Fruit fly (Drosophila melanogaster) whole organism, prepupa: ENCODE data around the gene CG15498.
A peak's percentile ranks its signal among the peaks of the same experiment; 100 is the strongest.

ENCODE experiments used
- Blimp-1 ChIP-seq: fragments of 200-800 bp; sonication (Bioruptor generic); optimal IDR thresholded peaks from 3 replicates; lab custom pipeline; 2017; ENCODE audit warnings: missing biosample characterization, missing genetic modification characterization, mild to moderate bottlenecking, moderate library complexity, missing genetic modification reagents
- CG11762 ChIP-seq: fragments of 200-800 bp; sonication (Bioruptor generic); optimal IDR thresholded peaks from 3 replicates; lab custom pipeline; 2016; ENCODE audit warnings: missing biosample characterization, missing genetic modification characterization; ENCODE audit not compliant: insufficient read depth
- CG1621 ChIP-seq: fragments of 200-800 bp; sonication (Bioruptor generic); optimal IDR thresholded peaks from 3 replicates; lab custom pipeline; 2018; ENCODE audit warnings: missing biosample characterization, mild to moderate bottlenecking, missing genetic modification characterization
- CG3032 ChIP-seq: fragments of 200-800 bp; optimal IDR thresholded peaks from 2 replicates; lab custom pipeline; 2019; ENCODE audit warnings: missing biosample characterization, mild to moderate bottlenecking, missing genetic modification characterization, moderate library complexity
- CG31627 ChIP-seq: fragments of 200-800 bp; sonication (Bioruptor generic); optimal IDR thresholded peaks from 3 replicates; lab custom pipeline; 2016; ENCODE audit warnings: missing biosample characterization, missing genetic modification characterization
- CG34406 ChIP-seq: fragments of 200-800 bp; sonication (Bioruptor generic); optimal IDR thresholded peaks from 3 replicates; lab custom pipeline; 2016; ENCODE audit warnings: missing biosample characterization, missing genetic modification characterization
- CG6276 ChIP-seq: fragments of 200-800 bp; sonication (Bioruptor generic); optimal IDR thresholded peaks from 2 replicates; lab custom pipeline; 2017; ENCODE audit warnings: missing biosample characterization, mild to moderate bottlenecking, missing genetic modification characterization
- CG6808 ChIP-seq: fragments of 200-800 bp; sonication (Bioruptor generic); optimal IDR thresholded peaks from 3 replicates; lab custom pipeline; 2017; ENCODE audit warnings: missing biosample characterization, missing genetic modification characterization, mild to moderate bottlenecking, moderate library complexity, missing genetic modification reagents
- CG6854 ChIP-seq: fragments of 200-800 bp; sonication (Bioruptor generic); optimal IDR thresholded peaks from 2 replicates; lab custom pipeline; 2017; ENCODE audit warnings: missing biosample characterization, mild to moderate bottlenecking, missing genetic modification characterization
- Gug ChIP-seq: fragments of 200-800 bp; sonication (Bioruptor generic); IDR thresholded peaks from 2 replicates; pipeline ENCODE4 v1.3.6; 2022; ENCODE audit warnings: missing biosample characterization, missing genetic modification characterization
- dsx ChIP-seq: fragments of 200-800 bp; optimal IDR thresholded peaks from 3 replicates; lab custom pipeline; 2019; ENCODE audit warnings: missing biosample characterization, mild to moderate bottlenecking, missing genetic modification characterization, moderate library complexity; ENCODE audit not compliant: poor library complexity, severe bottlenecking
- esn ChIP-seq: fragments of 200-800 bp; sonication (Bioruptor generic); optimal IDR thresholded peaks from 2 replicates; lab custom pipeline; 2016; ENCODE audit warnings: missing biosample characterization, mild to moderate bottlenecking, missing genetic modification characterization, moderate library complexity
- fd85E ChIP-seq: fragments of 200-800 bp; sonication (Bioruptor generic); optimal IDR thresholded peaks from 3 replicates; lab custom pipeline; 2016; ENCODE audit warnings: missing biosample characterization, missing genetic modification characterization
- ss ChIP-seq, 2 experiments: fragments of 200-800 bp; sonication (Bioruptor generic); optimal IDR thresholded peaks; 2 replicates in 1 of 2; 3 replicates in 1 of 2; lab custom pipeline; 2017 to 2018; ENCODE audit warnings: mild to moderate bottlenecking in 2 of 2, missing biosample characterization in 2 of 2, missing genetic modification characterization in 2 of 2, moderate library complexity in 1 of 2

DNA sequence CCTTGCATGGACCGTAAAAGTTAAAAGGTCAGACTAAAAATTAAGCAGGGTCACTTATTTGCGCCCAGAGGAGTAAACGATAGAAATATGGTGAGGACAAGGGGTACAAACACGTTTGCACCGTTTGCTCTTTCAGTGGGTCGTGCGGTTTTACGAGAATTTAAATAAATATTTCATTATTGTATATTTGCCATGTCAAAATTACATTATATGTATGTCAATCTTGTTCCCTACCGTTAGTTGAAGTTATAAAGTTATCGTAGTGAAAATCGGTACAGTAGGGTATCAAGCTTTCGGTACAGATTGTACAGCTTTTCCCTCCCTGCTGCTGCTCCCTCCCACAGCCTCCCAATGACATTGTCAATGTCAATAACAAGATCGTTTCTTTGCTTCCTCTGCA lies 28.9 kb upstream of the CG15498 start:
- TF ChIP-seq esn (GFP tag; lab: Kevin White, UChicago): peak; percentile 33
- TF ChIP-seq CG34406 (GFP tag; lab: Kevin White, UChicago): no peak
- no peak for TF ChIP-seq Blimp-1 (GFP tag; lab: Kevin White, UChicago)
- TF ChIP-seq CG6276 (GFP tag; lab: Kevin White, UChicago): peak; percentile 9
- TF ChIP-seq CG31627 (GFP tag; lab: Kevin White, UChicago): peak; percentile 4
- TF ChIP-seq Gug: peak; percentile 71
- peak; percentile 49 for TF ChIP-seq CG3032 (tag; lab: Kevin White, UChicago)
- no peak for TF ChIP-seq CG6808
- TF ChIP-seq ss (GFP tag; optimal IDR thresholded peaks at IDR 0.05; lab: Kevin White, UChicago): peak; percentile 3 to 37
- TF ChIP-seq CG11762 (GFP tag; lab: Kevin White, UChicago): no peak
- TF ChIP-seq CG1621 (tag; lab: Kevin White, UChicago): peak; percentile 38
- peak; percentile 49 for TF ChIP-seq dsx (GFP tag; lab: Kevin White, UChicago)
- no peak for TF ChIP-seq fd85E (GFP tag; lab: Kevin White, UChicago)
- TF ChIP-seq CG6854 (GFP tag; lab: Kevin White, UChicago): no peak
